Worm (Caenorhabditis elegans): ENCODE results near the gene F10E7.5.

Gene F10E7.5

DNA sequence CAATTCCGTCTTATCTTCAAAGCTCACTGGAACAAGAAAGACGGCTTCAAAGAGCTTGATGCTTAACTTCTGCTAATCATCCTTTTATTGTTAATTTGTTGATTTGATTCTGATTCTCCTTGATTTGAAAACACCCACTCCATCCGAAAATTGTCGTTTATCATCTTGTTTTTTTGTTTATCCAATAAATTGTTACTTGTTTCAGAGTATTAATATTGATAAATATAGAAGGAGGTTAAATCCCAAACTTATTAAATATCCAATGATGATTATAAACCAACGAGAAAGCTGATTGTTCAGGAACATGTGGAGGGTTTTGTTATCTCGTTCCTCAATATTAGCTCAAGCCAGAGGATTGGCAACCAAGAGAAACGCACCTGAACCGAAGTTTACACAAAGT lies 1.0 kb downstream of the F10E7.5 start, which contains the start of gene F10E7.6:
Gene F10E7.6 (plus strand): TSS at position 301 of the 400 bp plus-strand sequence.
- no peak for TF ChIP-seq hmg-4 (GFP tag; optimal IDR thresholded peaks at IDR 0.05)
- no peak for TF ChIP-seq sea-1 (GFP tag; conservative IDR thresholded peaks at IDR 0.05)

DNA sequence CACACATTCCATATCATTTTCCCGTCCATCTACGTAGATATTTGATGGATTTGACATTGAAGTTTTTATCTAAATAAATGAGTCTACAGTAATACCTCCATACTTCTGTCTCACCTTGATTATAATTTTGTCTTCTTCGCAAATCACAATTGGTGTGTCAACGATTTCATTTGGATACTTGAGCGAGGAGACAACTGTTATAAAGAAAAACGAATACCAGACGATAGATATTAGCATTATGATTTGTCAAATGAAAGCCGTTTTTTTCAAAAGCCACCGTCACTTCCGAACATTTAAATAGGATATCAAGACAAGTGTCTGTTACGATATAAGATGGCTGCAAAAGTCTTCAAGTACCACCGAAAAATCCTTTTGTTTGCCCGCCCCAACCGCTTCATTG lies 3.9 kb downstream of the F10E7.5 start, which contains the start of gene cutl-5:
Gene cutl-5 (minus strand): TSS at position 269 of the 400 bp plus-strand sequence.
- no peak for TF ChIP-seq B0310.2 (tag; optimal IDR thresholded peaks at IDR 0.05)
- no peak for TF ChIP-seq tra-4 (tag; optimal IDR thresholded peaks at IDR 0.05)
- TF ChIP-seq ets-7 (tag; optimal IDR thresholded peaks at IDR 0.05) = no peak
- TF ChIP-seq F13C5.2 (tag; optimal IDR thresholded peaks at IDR 0.05) = no peak
- no peak for TF ChIP-seq hmg-4 (GFP tag; optimal IDR thresholded peaks at IDR 0.05)
- TF ChIP-seq sea-1 (GFP tag; conservative IDR thresholded peaks at IDR 0.05) = no peak
- TF ChIP-seq flt-1 (GFP tag; IDR thresholded peaks at IDR 0.05) = no peak
- TF ChIP-seq ceh-36 (tag; optimal IDR thresholded peaks at IDR 0.05) = no peak
- no peak for TF ChIP-seq ama-1 (optimal IDR thresholded peaks at IDR 0.05)
- TF ChIP-seq tbx-11 (GFP tag; IDR thresholded peaks at IDR 0.05) = no peak
- TF ChIP-seq hmbx-1 (tag; optimal IDR thresholded peaks at IDR 0.05) = no peak
- TF ChIP-seq scrt-1 (GFP tag; IDR thresholded peaks at IDR 0.05) = no peak
- no peak for TF ChIP-seq tbx-37 (GFP tag; conservative IDR thresholded peaks at IDR 0.05)
- TF ChIP-seq aly-1 (tag; optimal IDR thresholded peaks at IDR 0.05) = no peak
- TF ChIP-seq hnd-1 (tag; optimal IDR thresholded peaks at IDR 0.05) = no peak
- no peak for TF ChIP-seq ceh-13 (GFP tag; optimal IDR thresholded peaks at IDR 0.05)
- TF ChIP-seq pes-1 (GFP tag; IDR thresholded peaks at IDR 0.05) = no peak

DNA sequence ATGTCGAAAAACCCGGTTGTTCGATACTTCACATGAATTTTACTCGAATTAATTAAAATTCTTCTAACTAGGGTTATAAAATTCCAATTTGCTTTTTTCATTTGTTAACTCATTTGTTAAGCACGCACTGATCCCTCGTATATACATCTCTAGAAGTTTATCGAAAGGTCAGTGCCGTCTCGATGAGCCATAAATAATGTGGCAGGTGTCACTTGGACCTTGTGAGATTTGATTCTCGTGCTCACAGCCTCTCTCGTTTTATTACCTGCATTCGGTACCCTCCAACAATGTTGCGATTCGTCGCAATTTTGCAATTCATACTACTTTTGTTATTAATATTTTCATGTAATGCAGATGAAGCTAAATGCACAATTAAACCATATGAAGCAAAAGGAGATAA lies 4.6 kb downstream of the F10E7.5 start, which contains the start of gene spon-1:
Gene spon-1 (plus strand): TSS at position 208 of the 400 bp plus-strand sequence.
- no peak for TF ChIP-seq ama-1 (optimal IDR thresholded peaks at IDR 0.05)
- no peak for TF ChIP-seq ceh-36 (tag; optimal IDR thresholded peaks at IDR 0.05)
- no peak for TF ChIP-seq B0310.2 (tag; optimal IDR thresholded peaks at IDR 0.05)
- TF ChIP-seq tra-4 (tag; optimal IDR thresholded peaks at IDR 0.05) = no peak
- TF ChIP-seq hnd-1 (tag; optimal IDR thresholded peaks at IDR 0.05) = no peak

DNA sequence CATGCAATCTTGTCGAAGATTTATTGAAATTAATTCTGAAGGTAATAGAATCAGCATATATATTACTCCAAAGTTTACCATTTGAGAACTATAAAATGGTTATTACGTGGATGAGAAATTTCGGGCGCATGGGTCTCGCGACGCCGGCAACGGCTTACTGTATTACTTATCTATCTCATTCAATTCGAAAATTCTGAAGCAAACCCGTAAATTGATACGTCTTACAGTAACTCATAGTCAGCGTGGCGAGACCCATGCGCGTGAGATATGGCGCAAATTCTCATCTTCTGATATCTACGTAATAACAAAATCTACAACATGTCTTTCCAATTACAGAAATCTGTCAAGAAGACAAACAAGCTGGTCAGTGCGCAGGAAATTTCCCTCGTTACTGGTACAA lies 7.7 kb downstream of the F10E7.5 start:
- TF ChIP-seq hnd-1 (tag; optimal IDR thresholded peaks at IDR 0.05) (no peak), pes-1 (GFP tag; IDR thresholded peaks at IDR 0.05) (no peak), scrt-1 (GFP tag; IDR thresholded peaks at IDR 0.05) (no peak), ets-7 (tag; optimal IDR thresholded peaks at IDR 0.05) (no peak), ceh-13 (GFP tag; optimal IDR thresholded peaks at IDR 0.05) (no peak), flt-1 (GFP tag; IDR thresholded peaks at IDR 0.05) (no peak), sea-1 (GFP tag; conservative IDR thresholded peaks at IDR 0.05) (no peak), tbx-37 (GFP tag; conservative IDR thresholded peaks at IDR 0.05) (no peak), tra-4 (tag; optimal IDR thresholded peaks at IDR 0.05) (no peak), hmg-4 (GFP tag; optimal IDR thresholded peaks at IDR 0.05) (no peak), aly-1 (tag; optimal IDR thresholded peaks at IDR 0.05) (no peak), F13C5.2 (tag; optimal IDR thresholded peaks at IDR 0.05) (no peak), ama-1 (optimal IDR thresholded peaks at IDR 0.05) (no peak), hmbx-1 (tag; optimal IDR thresholded peaks at IDR 0.05) (no peak), B0310.2 (tag; optimal IDR thresholded peaks at IDR 0.05) (no peak), ceh-36 (tag; optimal IDR thresholded peaks at IDR 0.05) (no peak), tbx-11 (GFP tag; IDR thresholded peaks at IDR 0.05) (no peak)

DNA sequence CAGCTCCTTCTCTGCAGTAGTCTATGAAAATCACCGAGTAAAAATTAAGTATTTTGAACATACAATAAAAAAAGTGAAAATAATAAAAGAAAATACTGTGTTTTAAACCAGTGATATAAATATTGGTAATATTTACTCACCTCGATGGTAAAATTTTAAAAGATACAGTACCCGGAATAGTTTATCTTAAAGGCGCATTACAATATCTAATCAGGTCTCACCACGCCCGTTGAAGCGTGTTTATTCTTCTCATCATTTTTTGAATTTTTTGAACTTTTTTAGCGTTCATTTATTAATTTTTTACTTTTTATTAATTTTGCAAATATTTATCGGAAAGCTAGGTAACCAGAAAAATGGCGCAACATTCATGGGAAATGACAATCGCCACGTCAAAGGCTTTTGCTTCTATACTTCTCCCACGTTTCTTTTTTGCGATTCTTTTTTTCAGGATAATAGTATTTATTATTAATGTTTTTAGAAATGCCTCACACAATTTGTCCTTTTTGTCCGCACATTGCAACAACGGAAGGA lies 10.0 kb downstream of the F10E7.5 start, which contains the start of gene F10E7.2:
Gene F10E7.2 (plus strand): TSS at position 481 of the 531 bp plus-strand sequence.
- TF ChIP-seq hmg-4 (GFP tag; optimal IDR thresholded peaks at IDR 0.05) (no peak), sea-1 (GFP tag; conservative IDR thresholded peaks at IDR 0.05) (no peak), tbx-11 (GFP tag; IDR thresholded peaks at IDR 0.05) (no peak), hmbx-1 (tag; optimal IDR thresholded peaks at IDR 0.05) (no peak), tra-4 (tag; optimal IDR thresholded peaks at IDR 0.05) (no peak), aly-1 (tag; optimal IDR thresholded peaks at IDR 0.05) (no peak), ama-1 (optimal IDR thresholded peaks at IDR 0.05) (no peak), B0310.2 (tag; optimal IDR thresholded peaks at IDR 0.05) (no peak), flt-1 (GFP tag; IDR thresholded peaks at IDR 0.05) (no peak), ceh-36 (tag; optimal IDR thresholded peaks at IDR 0.05) (no peak), scrt-1 (GFP tag; IDR thresholded peaks at IDR 0.05) (no peak), hnd-1 (tag; optimal IDR thresholded peaks at IDR 0.05) (no peak), F13C5.2 (tag; optimal IDR thresholded peaks at IDR 0.05) (no peak)

DNA sequence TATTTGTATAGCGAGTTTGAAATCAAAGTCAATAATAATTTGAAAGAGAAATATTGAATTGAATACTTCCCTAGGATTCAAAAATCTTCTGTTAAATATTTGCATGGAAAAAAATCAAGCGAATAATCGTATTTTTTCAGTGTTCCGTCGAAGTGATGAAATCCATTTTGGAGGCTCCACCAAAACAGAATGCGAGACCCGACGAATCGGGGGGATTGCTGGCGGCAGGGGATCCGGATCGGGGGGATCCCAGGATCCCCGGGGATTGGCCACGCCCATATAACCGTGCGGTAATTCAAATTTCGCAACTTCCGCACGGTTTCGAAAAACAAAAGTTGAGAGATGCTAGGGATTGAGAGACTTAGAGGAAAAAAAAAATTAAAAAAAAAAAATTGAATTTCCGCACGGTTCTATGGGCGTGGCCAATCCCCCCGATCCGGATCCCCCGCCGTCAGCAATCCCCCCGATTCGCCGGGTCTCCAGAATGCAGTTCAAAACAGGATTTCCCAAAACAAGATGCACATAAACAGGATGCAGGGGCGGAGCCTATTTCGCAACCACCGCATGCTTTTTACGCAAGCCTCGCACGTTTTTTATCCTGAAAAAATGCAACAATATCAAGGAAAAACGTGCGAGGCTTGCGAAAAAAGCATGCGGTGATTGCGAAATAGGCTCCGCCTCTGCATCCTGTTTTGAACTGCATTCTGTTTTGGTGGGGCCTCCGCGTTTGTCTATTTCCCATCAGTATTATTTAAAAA lies 11.1 kb downstream of the F10E7.5 start, which contains the start of gene F10E7.11:
Gene F10E7.11 (minus strand): TSS at position 232 of the 758 bp plus-strand sequence.
- no peak for TF ChIP-seq sea-1 (GFP tag; conservative IDR thresholded peaks at IDR 0.05)
- TF ChIP-seq F13C5.2 (tag; optimal IDR thresholded peaks at IDR 0.05) = no peak
- TF ChIP-seq ets-7 (tag; optimal IDR thresholded peaks at IDR 0.05) = no peak
- no peak for TF ChIP-seq tbx-11 (GFP tag; IDR thresholded peaks at IDR 0.05)
- no peak for TF ChIP-seq ceh-13 (GFP tag; optimal IDR thresholded peaks at IDR 0.05)
- TF ChIP-seq hmbx-1 (tag; optimal IDR thresholded peaks at IDR 0.05) = no peak
- no peak for TF ChIP-seq flt-1 (GFP tag; IDR thresholded peaks at IDR 0.05)
- TF ChIP-seq tra-4 (tag; optimal IDR thresholded peaks at IDR 0.05) = no peak
- no peak for TF ChIP-seq ama-1 (optimal IDR thresholded peaks at IDR 0.05)
- TF ChIP-seq hmg-4 (GFP tag; optimal IDR thresholded peaks at IDR 0.05) = no peak
- TF ChIP-seq B0310.2 (tag; optimal IDR thresholded peaks at IDR 0.05) = no peak

DNA sequence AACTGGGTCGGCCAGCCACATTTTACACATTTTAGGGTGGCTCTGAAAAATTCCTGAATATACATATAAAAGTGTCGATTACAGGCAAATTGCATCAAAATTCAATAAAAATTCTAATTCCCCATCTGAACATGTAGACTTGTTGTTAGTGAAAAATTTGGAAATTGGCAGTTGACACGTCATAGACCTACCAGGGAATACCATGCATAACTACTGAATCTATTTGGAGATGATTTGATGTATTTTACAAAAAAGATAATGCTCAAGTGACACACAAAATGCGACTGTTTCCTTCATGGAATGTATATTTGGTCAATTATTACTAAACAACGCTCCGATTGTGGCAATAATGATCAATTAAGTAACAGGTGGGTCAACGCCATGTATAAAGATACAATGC lies 14.7 kb downstream of the F10E7.5 start, which contains the start of gene F10E7.1:
Gene F10E7.1 (plus strand): TSS at position 301 of the 400 bp plus-strand sequence.
- TF ChIP-seq ceh-36 (tag; optimal IDR thresholded peaks at IDR 0.05) = no peak
- no peak for TF ChIP-seq hmg-4 (GFP tag; optimal IDR thresholded peaks at IDR 0.05)
- TF ChIP-seq scrt-1 (GFP tag; IDR thresholded peaks at IDR 0.05) = no peak
- TF ChIP-seq ceh-13 (GFP tag; optimal IDR thresholded peaks at IDR 0.05) = no peak
- no peak for TF ChIP-seq pes-1 (GFP tag; IDR thresholded peaks at IDR 0.05)
- no peak for TF ChIP-seq tbx-11 (GFP tag; IDR thresholded peaks at IDR 0.05)
- no peak for TF ChIP-seq aly-1 (tag; optimal IDR thresholded peaks at IDR 0.05)
- no peak for TF ChIP-seq ets-7 (tag; optimal IDR thresholded peaks at IDR 0.05)
- TF ChIP-seq F13C5.2 (tag; optimal IDR thresholded peaks at IDR 0.05) = no peak
- TF ChIP-seq tra-4 (tag; optimal IDR thresholded peaks at IDR 0.05) = no peak
- TF ChIP-seq ama-1 (optimal IDR thresholded peaks at IDR 0.05) = no peak
- no peak for TF ChIP-seq B0310.2 (tag; optimal IDR thresholded peaks at IDR 0.05)
- no peak for TF ChIP-seq hmbx-1 (tag; optimal IDR thresholded peaks at IDR 0.05)
- no peak for TF ChIP-seq tbx-37 (GFP tag; conservative IDR thresholded peaks at IDR 0.05)
- TF ChIP-seq flt-1 (GFP tag; IDR thresholded peaks at IDR 0.05) = no peak
- no peak for TF ChIP-seq hnd-1 (tag; optimal IDR thresholded peaks at IDR 0.05)
- no peak for TF ChIP-seq sea-1 (GFP tag; conservative IDR thresholded peaks at IDR 0.05)

Measured in whole organism, early embryonic.